Worm (Caenorhabditis elegans): ENCODE measurements around the gene Y20C6A.4.

Y20C6A.4 gene

DNA sequence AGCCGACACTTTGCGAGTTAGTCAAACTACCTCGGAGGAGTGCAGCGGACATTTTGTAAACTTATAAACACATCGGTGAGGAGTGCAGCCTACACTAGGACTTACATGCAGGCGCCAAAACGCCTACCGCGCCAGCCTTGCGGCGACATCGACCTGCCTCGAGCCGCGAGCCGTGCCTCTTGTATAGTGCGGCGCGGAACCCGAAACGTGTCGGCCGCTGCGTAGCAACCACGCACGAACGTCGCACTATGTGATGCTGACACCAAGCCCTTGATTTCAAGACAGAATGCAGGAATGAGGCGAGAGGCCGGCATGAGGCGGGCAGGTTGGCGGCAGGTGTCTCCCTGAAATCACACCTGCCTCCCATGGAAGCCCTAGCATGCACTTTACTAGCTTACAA, 49.2 kb downstream of the Y20C6A.4 start:
- TF ChIP-seq F57A8.1 (GFP tag; optimal IDR thresholded peaks at IDR 0.05) (no peak), rpc-1 (optimal IDR thresholded peaks at IDR 0.05) (no peak), rpc-1 (tag; optimal IDR thresholded peaks at IDR 0.05) (no peak), efl-1 (GFP tag; optimal IDR thresholded peaks at IDR 0.05) (no peak), egrh-3 (GFP tag; IDR thresholded peaks at IDR 0.05) (peak; percentile 49; the same call in 1 of the 2 replicates), T07F8.4 (tag; optimal IDR thresholded peaks at IDR 0.05) (no peak), hrde-1 (tag; optimal IDR thresholded peaks at IDR 0.05; ENCODE audit: borderline replicate concordance) (no peak), ama-1 (optimal IDR thresholded peaks at IDR 0.05) (no peak), ama-1 (GFP tag; optimal IDR thresholded peaks at IDR 0.05) (no peak), ztf-22 (GFP tag; optimal IDR thresholded peaks at IDR 0.05) (no peak), hlh-12 (tag; optimal IDR thresholded peaks at IDR 0.05) (no peak), lag-1 (GFP tag; IDR thresholded peaks at IDR 0.05) (no peak), F37B4.10 (GFP tag; IDR thresholded peaks at IDR 0.05) (0 out of 2 replicates have a peak, but pooled peaks have one; percentile 59), Y79H2A.3 (GFP tag; conservative IDR thresholded peaks at IDR 0.05) (0 out of 2 replicates have a peak, but pooled peaks have one; percentile 14), ztf-26 (tag; optimal IDR thresholded peaks at IDR 0.05) (no peak), C17E4.6 (GFP tag; IDR thresholded peaks at IDR 0.05) (no peak), ceh-40 (GFP tag; IDR thresholded peaks at IDR 0.05) (no peak), xnd-1 (tag; optimal IDR thresholded peaks at IDR 0.05) (no peak), ekl-4 (GFP tag; IDR thresholded peaks at IDR 0.05) (no peak), attf-3 (GFP tag; conservative IDR thresholded peaks at IDR 0.05) (no peak), madf-6 (GFP tag; IDR thresholded peaks at IDR 0.05) (no peak), cebp-2 (GFP tag; IDR thresholded peaks at IDR 0.05) (no peak), F52B5.7 (tag; optimal IDR thresholded peaks at IDR 0.05) (no peak), sea-2 (GFP tag; IDR thresholded peaks at IDR 0.05) (peak; percentile 88; the same call in 1 of the 2 replicates), F39B2.1 (GFP tag; IDR thresholded peaks at IDR 0.05) (no peak), snpc-3.4 (tag; optimal IDR thresholded peaks at IDR 0.05) (no peak), cebp-1 (GFP tag; IDR thresholded peaks at IDR 0.05) (no peak), cebp-1 (tag; optimal IDR thresholded peaks at IDR 0.05) (no peak), F10E7.11 (tag; optimal IDR thresholded peaks at IDR 0.05) (no peak)

DNA sequence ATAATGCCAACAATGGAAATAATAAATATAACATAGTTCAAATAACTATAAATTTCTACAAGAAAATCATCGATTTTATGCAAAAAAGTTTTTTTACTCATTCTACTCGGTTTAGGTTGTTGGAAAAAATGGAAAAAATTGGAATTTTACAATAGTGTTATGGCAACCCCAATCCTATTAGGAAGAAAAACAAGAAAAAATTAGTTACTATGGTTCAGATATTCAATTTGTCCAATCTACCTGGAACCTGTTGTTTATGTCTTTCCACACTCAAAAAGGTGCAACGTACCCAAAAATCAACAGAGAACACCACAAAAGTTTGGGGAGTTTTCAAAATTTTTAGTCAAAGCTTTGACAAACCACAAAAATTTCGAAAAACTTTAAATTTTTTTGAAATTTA, 50.0 kb downstream of the Y20C6A.4 start, which contains the start of gene T27C5.10:
Gene T27C5.10 (minus strand): TSS at position 101 of the 400 bp plus-strand sequence.
- no peak for TF ChIP-seq let-607 (tag; optimal IDR thresholded peaks at IDR 0.05)
- no peak for TF ChIP-seq sdz-38 (tag; optimal IDR thresholded peaks at IDR 0.05)
- TF ChIP-seq attf-6 (GFP tag; IDR thresholded peaks at IDR 0.05) = no peak
- TF ChIP-seq F49E8.2 (tag; optimal IDR thresholded peaks at IDR 0.05; ENCODE audit: insufficient read depth) = no peak
- no peak for TF ChIP-seq xnd-1 (tag; optimal IDR thresholded peaks at IDR 0.05)
- no peak for TF ChIP-seq chd-7 (tag; optimal IDR thresholded peaks at IDR 0.05)
- TF ChIP-seq B0019.2 (GFP tag; conservative IDR thresholded peaks at IDR 0.05) = no peak
- TF ChIP-seq ztf-3 (GFP tag; optimal IDR thresholded peaks at IDR 0.05) = no peak
- no peak for TF ChIP-seq hlh-12 (tag; optimal IDR thresholded peaks at IDR 0.05)
- TF ChIP-seq K12H6.12 (tag; optimal IDR thresholded peaks at IDR 0.05) = no peak
- TF ChIP-seq F23B12.7 (tag; optimal IDR thresholded peaks at IDR 0.05; ENCODE audit: insufficient read depth) = no peak
- TF ChIP-seq hmg-20 (GFP tag; IDR thresholded peaks at IDR 0.05) = no peak
- no peak for TF ChIP-seq ztf-25 (GFP tag; IDR thresholded peaks at IDR 0.05)
- no peak for TF ChIP-seq cebp-2 (GFP tag; IDR thresholded peaks at IDR 0.05)
- no peak for TF ChIP-seq F55B11.4 (tag; optimal IDR thresholded peaks at IDR 0.05; ENCODE audit: borderline replicate concordance, insufficient read depth)
- no peak for TF ChIP-seq F37B4.10 (GFP tag; IDR thresholded peaks at IDR 0.05)
- no peak for TF ChIP-seq lsy-27 (tag; optimal IDR thresholded peaks at IDR 0.05; ENCODE audit: borderline replicate concordance, insufficient read depth)
- no peak for TF ChIP-seq cebp-1 (GFP tag; IDR thresholded peaks at IDR 0.05)
- no peak for TF ChIP-seq cebp-1 (tag; optimal IDR thresholded peaks at IDR 0.05)
